Worm (Caenorhabditis elegans): ENCODE data around the gene pdf-2.

- TF ChIP-seq aly-2 (tag; optimal IDR thresholded peaks at IDR 0.05), result no peak
- TF ChIP-seq fos-1 (tag; optimal IDR thresholded peaks at IDR 0.05), result no peak
- TF ChIP-seq pha-4 (GFP tag; IDR thresholded peaks at IDR 0.05), result no peak
- no peak for TF ChIP-seq pha-4 (tag; optimal IDR thresholded peaks at IDR 0.05)
- TF ChIP-seq lin-39 (tag; optimal IDR thresholded peaks at IDR 0.05), result no peak
- no peak for TF ChIP-seq lir-3 (tag; optimal IDR thresholded peaks at IDR 0.05)
- no peak for TF ChIP-seq daf-19 (GFP tag; conservative IDR thresholded peaks at IDR 0.05)
- no peak for TF ChIP-seq madf-5 (GFP tag; IDR thresholded peaks at IDR 0.05)
- TF ChIP-seq snpc-4 (tag; optimal IDR thresholded peaks at IDR 0.05), result no peak
- TF ChIP-seq nhr-76 (tag; optimal IDR thresholded peaks at IDR 0.05), result no peak
- no peak for TF ChIP-seq egl-27 (tag; optimal IDR thresholded peaks at IDR 0.05)
- TF ChIP-seq ama-1 (optimal IDR thresholded peaks at IDR 0.05), result no peak
- TF ChIP-seq arid-1 (GFP tag; conservative IDR thresholded peaks at IDR 0.05), result no peak
- no peak for TF ChIP-seq nhr-77 (tag; optimal IDR thresholded peaks at IDR 0.05)
These were observed 49.5 kb downstream of the pdf-2 start for ce11 chrX:2212712-2213111.

All from whole organism, L4 larva.